Worm (Caenorhabditis elegans): Measurements from ENCODE around the gene clec-175.

- no peak for TF ChIP-seq scrt-1 (GFP tag; IDR thresholded peaks at IDR 0.05)
- no peak for TF ChIP-seq B0310.2 (tag; optimal IDR thresholded peaks at IDR 0.05)
- no peak for TF ChIP-seq flt-1 (GFP tag; IDR thresholded peaks at IDR 0.05)
- peak; percentile 81 for TF ChIP-seq ama-1 (optimal IDR thresholded peaks at IDR 0.05)
- TF ChIP-seq tbx-37 (GFP tag; conservative IDR thresholded peaks at IDR 0.05), result no peak
- no peak for TF ChIP-seq ceh-36 (tag; optimal IDR thresholded peaks at IDR 0.05)
Observed at ce11 chrIV:4446884-4447283, 24.8 kb downstream of the clec-175 start.

Measured in whole organism, early embryonic.